Worm (Caenorhabditis elegans): ENCODE data around the gene srbc-67.

ce11 chrV:3554869-3555268 is 13.9 kb upstream of the srbc-67 start, which contains the start of gene grl-29:
- TF ChIP-seq pha-4 (GFP tag; IDR thresholded peaks at IDR 0.05) (no peak), pha-4 (tag; optimal IDR thresholded peaks at IDR 0.05) (no peak), lsy-2 (tag; optimal IDR thresholded peaks at IDR 0.05) (no peak), spr-1 (tag; optimal IDR thresholded peaks at IDR 0.05) (no peak), skn-1 (tag; optimal IDR thresholded peaks at IDR 0.05) (no peak), nhr-77 (tag; optimal IDR thresholded peaks at IDR 0.05) (no peak), hlh-30 (tag; optimal IDR thresholded peaks at IDR 0.05; ENCODE audit: insufficient read depth) (no peak), daf-12 (tag; optimal IDR thresholded peaks at IDR 0.05) (no peak)
